Worm (Caenorhabditis elegans) whole organism, L1 larva: ENCODE measurements around the gene K02E7.4.

ENCODE experiments used
- C04F5.9 ChIP-seq: sonication (generic microtip); optimal IDR thresholded peaks from 2 replicates; lab custom pipeline; 2016; ENCODE audit warnings: missing genetic modification characterization, missing compliant biosample characterization
- blmp-1 ChIP-seq: fragments of 150-350 bp; optimal IDR thresholded peaks from 2 replicates; lab custom pipeline; 2014; ENCODE audit warnings: missing biosample characterization, missing genetic modification characterization
- ceh-82 ChIP-seq, 3 experiments: fragments of 150-350 bp in 1 of 3; sonication (generic microtip) in 2 of 3; optimal IDR thresholded peaks; 2 replicates each; lab custom pipeline; 2014 to 2017; ENCODE audit warnings: missing biosample characterization in 3 of 3, missing genetic modification characterization in 3 of 3
- ces-1 ChIP-seq: fragments of 150-350 bp; optimal IDR thresholded peaks from 2 replicates; lab custom pipeline; 2014; ENCODE audit warnings: missing biosample characterization, missing genetic modification reagents, missing genetic modification characterization
- efl-1 ChIP-seq, 4 experiments: fragments of 150-350 bp; optimal IDR thresholded peaks in 3 of 4; peaks in 1 of 4; 1 replicate in 1 of 4; 2 replicates in 3 of 4; lab custom pipeline; 2014; ENCODE audit warnings: missing biosample characterization in 2 of 4, missing genetic modification characterization in 2 of 4, missing genetic modification reagents in 2 of 4
- fkh-8 ChIP-seq: sonication (generic microtip); optimal IDR thresholded peaks from 2 replicates; lab custom pipeline; 2016; ENCODE audit warnings: mild to moderate bottlenecking, missing genetic modification characterization, missing compliant biosample characterization
- lin-13 ChIP-seq: fragments of 150-350 bp; optimal IDR thresholded peaks from 2 replicates; lab custom pipeline; 2014; ENCODE audit warnings: missing biosample characterization, missing genetic modification reagents, missing genetic modification characterization
- sptf-1 ChIP-seq: fragments of 150-350 bp; optimal IDR thresholded peaks from 2 replicates; lab custom pipeline; 2014; ENCODE audit warnings: missing biosample characterization, missing genetic modification characterization
- unc-98 ChIP-seq: fragments of 200-800 bp; sonication (Bioruptor generic); IDR thresholded peaks from 2 replicates; pipeline ENCODE4 v1.3.6; 2022; ENCODE audit warnings: missing genetic modification characterization, missing compliant biosample characterization
- ztf-11 ChIP-seq, 2 experiments: sonication (generic microtip); optimal IDR thresholded peaks; 2 replicates each; lab custom pipeline; 2016 to 2017; ENCODE audit warnings: missing genetic modification characterization in 2 of 2, missing biosample characterization in 1 of 2, missing compliant biosample characterization in 1 of 2

- no peak for TF ChIP-seq lin-13
- no peak for TF ChIP-seq ceh-82 (tag; optimal IDR thresholded peaks at IDR 0.05; lab: Kevin White, UChicago)
- no peak for TF ChIP-seq blmp-1 (tag; lab: Kevin White, UChicago)
- no peak for TF ChIP-seq efl-1 (optimal IDR thresholded peaks at IDR 0.05; lab: Kevin White, UChicago)
- peak in 1 of 2 experiments; percentile 76 for TF ChIP-seq efl-1 (GFP tag; optimal IDR thresholded peaks at IDR 0.05 in 1 of 2; lab: Kevin White, UChicago)
- no peak for TF ChIP-seq fkh-8 (tag; lab: Kevin White, UChicago)
- TF ChIP-seq unc-98 (GFP tag; lab: Robert Waterston, UW): no peak
- TF ChIP-seq ces-1 (GFP tag; lab: Kevin White, UChicago): no peak
- TF ChIP-seq ztf-11 (tag; optimal IDR thresholded peaks at IDR 0.05; lab: Kevin White, UChicago): no peak
- TF ChIP-seq sptf-1 (tag; lab: Kevin White, UChicago): no peak
- no peak for TF ChIP-seq C04F5.9 (tag; lab: Kevin White, UChicago)
These were observed 31.4 kb downstream of the K02E7.4 start for ce11 chrII:1103484-1104100.
